Worm (Caenorhabditis elegans): ENCODE measurements around the gene ufbp-1.

ce11 chrIII:8457605-8458004 is 14.2 kb upstream of the ufbp-1 start:
- no peak for TF ChIP-seq ceh-82 (tag; optimal IDR thresholded peaks at IDR 0.05)
- no peak for TF ChIP-seq ztf-4 (tag; optimal IDR thresholded peaks at IDR 0.05)
- no peak for TF ChIP-seq unc-62 (GFP tag; optimal IDR thresholded peaks at IDR 0.05)
